Fruit fly (Drosophila melanogaster) whole organism, embryonic: ENCODE data around the gene CG6277.

Source experiments
- Asciz ChIP-seq: fragments of 200-800 bp; sonication (Bioruptor generic); optimal IDR thresholded peaks from 2 replicates; lab custom pipeline; 2017; ENCODE audit warnings: missing biosample characterization, mild to moderate bottlenecking, missing genetic modification characterization, missing genetic modification reagents
- Blimp-1 ChIP-seq: fragments of 200-800 bp; sonication (Bioruptor generic); optimal IDR thresholded peaks from 3 replicates; lab custom pipeline; 2018; ENCODE audit warnings: missing biosample characterization, missing genetic modification characterization, mild to moderate bottlenecking, moderate library complexity, missing genetic modification reagents
- CG1024 ChIP-seq: fragments of 200-800 bp; sonication (Bioruptor generic); IDR thresholded peaks from 2 replicates; pipeline ENCODE4 v1.3.6; 2022; ENCODE audit warnings: missing biosample characterization, missing genetic modification characterization
- CG10959 ChIP-seq: fragments of 200-800 bp; sonication (Bioruptor generic); IDR thresholded peaks from 2 replicates; pipeline ENCODE4 v1.3.6; 2022; ENCODE audit warnings: missing biosample characterization, missing genetic modification characterization
- CG14441 ChIP-seq: fragments of 200-800 bp; sonication (Bioruptor generic); IDR thresholded peaks from 2 replicates; pipeline ENCODE4 v1.3.6; 2022; ENCODE audit warnings: missing biosample characterization, missing genetic modification characterization
- CG14710 ChIP-seq: fragments of 200-800 bp; sonication (Bioruptor generic); optimal IDR thresholded peaks from 3 replicates; lab custom pipeline; 2019; ENCODE audit warnings: missing biosample characterization, mild to moderate bottlenecking, missing genetic modification characterization, moderate library complexity
- CG31365 ChIP-seq: fragments of 200-800 bp; sonication (Bioruptor generic); optimal IDR thresholded peaks from 2 replicates; lab custom pipeline; 2018; ENCODE audit warnings: missing biosample characterization, mild to moderate bottlenecking, missing genetic modification characterization
- CG3281 ChIP-seq: fragments of 200-800 bp; sonication (Bioruptor generic); optimal IDR thresholded peaks from 3 replicates; lab custom pipeline; 2017; ENCODE audit warnings: missing biosample characterization, mild to moderate bottlenecking, missing genetic modification characterization
- CG5245 ChIP-seq: fragments of 200-800 bp; sonication (Bioruptor generic); optimal IDR thresholded peaks from 3 replicates; lab custom pipeline; 2016; ENCODE audit warnings: missing biosample characterization, missing genetic modification characterization
- CG9215 ChIP-seq: fragments of 200-800 bp; sonication (Bioruptor generic); IDR thresholded peaks from 2 replicates; pipeline ENCODE4 v1.3.6; 2022; ENCODE audit warnings: missing biosample characterization, missing genetic modification characterization
- CkIIα-i1 ChIP-seq: fragments of 200-800 bp; sonication (Bioruptor generic); IDR thresholded peaks from 2 replicates; pipeline ENCODE4 v1.3.6; 2022; ENCODE audit warnings: missing biosample characterization, missing genetic modification characterization
- Ets65A ChIP-seq: fragments of 200-800 bp; sonication (Bioruptor generic); peaks from one replicate; lab custom pipeline; 2016; ENCODE audit warnings: missing biosample characterization, missing genetic modification characterization
- H15 ChIP-seq: fragments of 200-800 bp; sonication (Bioruptor generic); IDR thresholded peaks from 3 replicates; pipeline ENCODE4 v1.3.6; 2022; ENCODE audit warnings: missing biosample characterization, missing genetic modification characterization
- Hmx ChIP-seq: fragments of 200-800 bp; sonication (Bioruptor generic); optimal IDR thresholded peaks from 2 replicates; lab custom pipeline; 2016; ENCODE audit warnings: missing biosample characterization, missing genetic modification characterization
- Mad ChIP-seq: fragments of 200-800 bp; sonication (Bioruptor generic); optimal IDR thresholded peaks from 2 replicates; lab custom pipeline; 2016; ENCODE audit warnings: missing biosample characterization, missing genetic modification characterization
- Meics ChIP-seq: fragments of 200-800 bp; sonication (Bioruptor generic); optimal IDR thresholded peaks from 2 replicates; lab custom pipeline; 2017; ENCODE audit warnings: missing biosample characterization, mild to moderate bottlenecking, missing genetic modification characterization
- Oaz ChIP-seq: fragments of 200-800 bp; sonication (Bioruptor generic); IDR thresholded peaks from 2 replicates; pipeline ENCODE4 v1.3.6; 2022; ENCODE audit warnings: missing biosample characterization, missing genetic modification characterization
- Trl ChIP-seq, 3 experiments: fragments of >200 bp in 2 of 3; fragments of 200-800 bp in 1 of 3; sonication (Bioruptor generic) in 1 of 3; optimal IDR thresholded peaks; 2 replicates in 1 of 3; 3 replicates in 2 of 3; lab custom pipeline; 2016 to 2017; ENCODE audit warnings: missing biosample characterization in 1 of 3, missing genetic modification characterization in 1 of 3
- amos ChIP-seq: fragments of 200-800 bp; sonication (Bioruptor generic); IDR thresholded peaks from 2 replicates; pipeline ENCODE4 v1.3.6; 2022; ENCODE audit warnings: missing biosample characterization, missing genetic modification characterization; ENCODE audit not compliant: partially characterized antibody
- cad ChIP-seq: fragments of >200 bp; optimal IDR thresholded peaks from 2 replicates; lab custom pipeline; 2017; ENCODE audit warnings: missing biosample characterization, missing genetic modification characterization
- cg ChIP-seq: fragments of 200-800 bp; sonication (Bioruptor generic); optimal IDR thresholded peaks from 3 replicates; lab custom pipeline; 2019; ENCODE audit warnings: missing biosample characterization, mild to moderate bottlenecking, missing genetic modification characterization, moderate library complexity
- crol ChIP-seq: fragments of 200-800 bp; sonication (Bioruptor generic); IDR thresholded peaks from 2 replicates; pipeline ENCODE4 v1.3.6; 2022; ENCODE audit warnings: missing biosample characterization, missing genetic modification characterization
- da ChIP-seq: fragments of 200-800 bp; sonication (Bioruptor generic); optimal IDR thresholded peaks from 2 replicates; lab custom pipeline; 2016; ENCODE audit warnings: missing biosample characterization, missing genetic modification characterization
- fd102C ChIP-seq: fragments of 200-800 bp; sonication (Bioruptor generic); optimal IDR thresholded peaks from 2 replicates; lab custom pipeline; 2018; ENCODE audit warnings: missing biosample characterization, mild to moderate bottlenecking, missing genetic modification characterization, moderate library complexity
- gcm2 ChIP-seq: fragments of 200-800 bp; sonication (Bioruptor generic); optimal IDR thresholded peaks from 2 replicates; lab custom pipeline; 2016; ENCODE audit warnings: missing biosample characterization, missing genetic modification characterization
- grau ChIP-seq: fragments of 200-800 bp; optimal IDR thresholded peaks from 3 replicates; lab custom pipeline; 2019; ENCODE audit warnings: missing biosample characterization, mild to moderate bottlenecking, missing genetic modification characterization, moderate library complexity
- gsb ChIP-seq: fragments of 200-800 bp; sonication (Bioruptor generic); IDR thresholded peaks from 2 replicates; pipeline ENCODE4 v1.3.6; 2022; ENCODE audit warnings: missing biosample characterization, missing genetic modification characterization
- ham ChIP-seq: fragments of 200-800 bp; sonication (Bioruptor generic); IDR thresholded peaks from 2 replicates; pipeline ENCODE4 v1.3.6; 2022; ENCODE audit warnings: missing biosample characterization, missing genetic modification characterization
- mld ChIP-seq: fragments of 200-800 bp; sonication (Bioruptor generic); IDR thresholded peaks from 3 replicates; pipeline ENCODE4 v1.3.6; 2022; ENCODE audit warnings: missing biosample characterization, missing genetic modification characterization; ENCODE audit not compliant: partially characterized antibody
- p53 ChIP-seq: fragments of 200-800 bp; sonication (Bioruptor generic); optimal IDR thresholded peaks from 2 replicates; lab custom pipeline; 2016; ENCODE audit warnings: missing biosample characterization, missing genetic modification characterization
- pzg ChIP-seq: fragments of 200-800 bp; sonication (Bioruptor generic); optimal IDR thresholded peaks from 3 replicates; lab custom pipeline; 2018; ENCODE audit warnings: missing biosample characterization, mild to moderate bottlenecking, missing genetic modification characterization, moderate library complexity
- sens-2 ChIP-seq: fragments of 200-800 bp; sonication (Bioruptor generic); IDR thresholded peaks from 2 replicates; pipeline ENCODE4 v1.3.6; 2022; ENCODE audit warnings: missing biosample characterization, missing genetic modification characterization
- sob ChIP-seq: fragments of 200-800 bp; sonication (Bioruptor generic); IDR thresholded peaks from 2 replicates; pipeline ENCODE4 v1.3.6; 2022; ENCODE audit warnings: missing biosample characterization, missing genetic modification characterization
- sug ChIP-seq: fragments of 200-800 bp; optimal IDR thresholded peaks from 2 replicates; lab custom pipeline; 2019; ENCODE audit warnings: missing biosample characterization, mild to moderate bottlenecking, missing genetic modification characterization, moderate library complexity
- trh ChIP-seq: fragments of 200-800 bp; sonication (Bioruptor generic); optimal IDR thresholded peaks from 2 replicates; lab custom pipeline; 2016; ENCODE audit warnings: missing biosample characterization, missing genetic modification characterization

Gene CG6277

dm6 chr3R:27048561-27049270, 25.7 kb upstream of the CG6277 start, which contains the start of gene TwdlT:
Gene TwdlT (plus strand): TSS chr3R:27049220.
- TF ChIP-seq gcm2 (GFP tag; lab: Kevin White, UChicago): no peak
- TF ChIP-seq CG14441 (GFP tag; lab: Robert Waterston, UW): no peak
- no peak for TF ChIP-seq CG10959
- TF ChIP-seq sob (GFP tag; lab: Robert Waterston, UW): no peak
- no peak for TF ChIP-seq CkIIα-i1 (GFP tag; lab: Robert Waterston, UW)
- no peak for TF ChIP-seq Mad (GFP tag; lab: Kevin White, UChicago)
- no peak for TF ChIP-seq mld (GFP tag; lab: Robert Waterston, UW)
- no peak for TF ChIP-seq H15 (GFP tag; lab: Robert Waterston, UW)
- no peak for TF ChIP-seq gsb (GFP tag; lab: Robert Waterston, UW)
- no peak for TF ChIP-seq cad (GFP tag; lab: Kevin White, UChicago)
- TF ChIP-seq CG3281 (GFP tag; lab: Kevin White, UChicago): no peak
- TF ChIP-seq CG1024: no peak
- TF ChIP-seq CG14710 (tag; lab: Kevin White, UChicago): no peak
- TF ChIP-seq Asciz: no peak
- TF ChIP-seq ham (GFP tag; lab: Robert Waterston, UW): no peak
- peak in 1 of 2 experiments; percentile 16 for TF ChIP-seq Trl (optimal IDR thresholded peaks at IDR 0.05; lab: Kevin White, UChicago)
- no peak for TF ChIP-seq Trl (GFP tag; optimal IDR thresholded peaks at IDR 0.05; lab: Kevin White, UChicago)
- TF ChIP-seq Meics (GFP tag; lab: Kevin White, UChicago): no peak
- TF ChIP-seq p53: no peak
- TF ChIP-seq CG5245: no peak
- TF ChIP-seq fd102C (GFP tag; lab: Kevin White, UChicago): no peak
- peak; percentile 75 for TF ChIP-seq Ets65A
- peak; percentile 62 for TF ChIP-seq Blimp-1
- TF ChIP-seq pzg (GFP tag; lab: Kevin White, UChicago): no peak
- TF ChIP-seq sens-2: no peak

dm6 chr3R:27040044-27040443, 17.0 kb upstream of the CG6277 start:
- TF ChIP-seq Oaz (GFP tag; lab: Robert Waterston, UW) (no peak), Ets65A (peak; percentile 35)
- TF ChIP-seq, all 482 proteins: peak for 1

- TF ChIP-seq crol: no peak
- TF ChIP-seq da: no peak
- TF ChIP-seq Hmx (GFP tag; lab: Kevin White, UChicago): no peak
These were observed 10.9 kb upstream of the CG6277 start for dm6 chr3R:27033935-27034334.

- no peak for TF ChIP-seq trh
- no peak for TF ChIP-seq amos
- no peak for TF ChIP-seq CG31365
- no peak for TF ChIP-seq CG9215 (GFP tag; lab: Robert Waterston, UW)
- TF ChIP-seq grau (tag; lab: Kevin White, UChicago): no peak
These were observed 3.0 kb upstream of the CG6277 start, which contains the start of gene CG6271 for dm6 chr3R:27026009-27026408. Gene CG6271 (minus strand): TSS chr3R:27026109.

dm6 chr3R:27021278-27021677, 1.7 kb downstream of the CG6277 start, which contains the start of gene CG6283:
Gene CG6283 (minus strand): TSS chr3R:27021378.
- no peak for TF ChIP-seq cg (GFP tag; lab: Kevin White, UChicago)
- TF ChIP-seq sug: peak; percentile 28
